Worm (Caenorhabditis elegans): ENCODE results near the gene Y32B12B.1.

The Y32B12B.1 gene

ce11 chrV:16581061-16581460 lies 44.3 kb downstream of the Y32B12B.1 start:
- TF ChIP-seq him-1 (tag; optimal IDR thresholded peaks at IDR 0.05) = no peak
- no peak for TF ChIP-seq W03F9.2 (tag; optimal IDR thresholded peaks at IDR 0.05)
- no peak for TF ChIP-seq dao-5 (tag; optimal IDR thresholded peaks at IDR 0.05)

ce11 chrV:16582973-16583372 lies 46.2 kb downstream of the Y32B12B.1 start, which contains the start of gene str-150:
TSS of gene str-150 (plus strand) at chrV:16583273.
- TF ChIP-seq W03F9.2 (tag; optimal IDR thresholded peaks at IDR 0.05) = no peak
- no peak for TF ChIP-seq dao-5 (tag; optimal IDR thresholded peaks at IDR 0.05)
- no peak for TF ChIP-seq him-1 (tag; optimal IDR thresholded peaks at IDR 0.05)

Measured in whole organism, L4/young adult.